3 worm cellular contexts compared by ENCODE assay signal in genomic region chrV:20555120-20555519, ce11.
TF ChIP-seq lines count a peak whose summit lies in the region.

Y38H6C.21 (minus strand) TSS chrV:20555267.

TF ChIP-seq in whole organism, L1 larva, 84 proteins besides CTCF, POLR2A, EP300 and RAD21:
- no peak for TF ChIP-seq ceh-8 (GFP tag; optimal IDR thresholded peaks at IDR 0.05; lab: Kevin White, UChicago)
- TF ChIP-seq dsc-1 (tag; optimal IDR thresholded peaks at IDR 0.05; lab: Kevin White, UChicago) = peak; percentile 88
- TF ChIP-seq lsy-2 (tag; optimal IDR thresholded peaks at IDR 0.05; lab: Kevin White, UChicago) = no peak
- TF ChIP-seq efl-3 (GFP tag; optimal IDR thresholded peaks at IDR 0.05; lab: Kevin White, UChicago) = no peak
- no peak for TF ChIP-seq pqm-1 (tag; optimal IDR thresholded peaks at IDR 0.05; lab: Kevin White, UChicago)
- no peak for TF ChIP-seq egl-13 (tag; optimal IDR thresholded peaks at IDR 0.05; lab: Kevin White, UChicago)
- no peak for TF ChIP-seq zip-4 (GFP tag; optimal IDR thresholded peaks at IDR 0.05; lab: Kevin White, UChicago)
- no peak for TF ChIP-seq dpl-1 (GFP tag; optimal IDR thresholded peaks at IDR 0.05; lab: Kevin White, UChicago)
- TF ChIP-seq nhr-76 (tag; optimal IDR thresholded peaks at IDR 0.05; lab: Kevin White, UChicago) = no peak
- no peak for TF ChIP-seq F16B12.6 (tag; optimal IDR thresholded peaks at IDR 0.05; lab: Kevin White, UChicago)
- TF ChIP-seq fos-1 (tag; optimal IDR thresholded peaks at IDR 0.05; lab: Kevin White, UChicago) = no peak
- no peak for TF ChIP-seq lin-39 (tag; optimal IDR thresholded peaks at IDR 0.05; lab: Kevin White, UChicago)
- no peak for TF ChIP-seq nhr-19 (GFP tag; conservative IDR thresholded peaks at IDR 0.05; lab: Robert Waterston, UW)
- no peak for TF ChIP-seq ztf-4 (tag; optimal IDR thresholded peaks at IDR 0.05; lab: Kevin White, UChicago)
- TF ChIP-seq nhr-237 (tag; optimal IDR thresholded peaks at IDR 0.05; lab: Kevin White, UChicago) = no peak
- TF ChIP-seq elt-2 (tag; optimal IDR thresholded peaks at IDR 0.05; lab: Kevin White, UChicago) = peak; percentile 8
- no peak for TF ChIP-seq lin-15B (tag; optimal IDR thresholded peaks at IDR 0.05; lab: Kevin White, UChicago)
- no peak for TF ChIP-seq unc-30 (tag; optimal IDR thresholded peaks at IDR 0.05; lab: Kevin White, UChicago)
- TF ChIP-seq sptf-1 (tag; optimal IDR thresholded peaks at IDR 0.05; lab: Kevin White, UChicago) = no peak
- no peak for TF ChIP-seq nhr-84 (tag; optimal IDR thresholded peaks at IDR 0.05; lab: Kevin White, UChicago)
- TF ChIP-seq nhr-28 (tag; optimal IDR thresholded peaks at IDR 0.05; lab: Kevin White, UChicago) = no peak
- no peak for TF ChIP-seq efl-1 (optimal IDR thresholded peaks at IDR 0.05; lab: Kevin White, UChicago)
- TF ChIP-seq efl-1 (GFP tag; optimal IDR thresholded peaks at IDR 0.05 in 1 of 2; lab: Kevin White, UChicago) = no peak
- TF ChIP-seq pag-3 (tag; optimal IDR thresholded peaks at IDR 0.05; lab: Kevin White, UChicago; ENCODE audit: borderline replicate concordance, insufficient read depth) = no peak
- no peak for TF ChIP-seq mef-2 (tag; optimal IDR thresholded peaks at IDR 0.05; lab: Kevin White, UChicago)
- no peak for TF ChIP-seq alr-1 (tag; optimal IDR thresholded peaks at IDR 0.05; lab: Kevin White, UChicago; ENCODE audit: borderline replicate concordance)
- peak; percentile 76 for TF ChIP-seq fkh-4 (tag; optimal IDR thresholded peaks at IDR 0.05; lab: Kevin White, UChicago; ENCODE audit: borderline replicate concordance)

TF ChIP-seq in whole organism, L4 larva, 104 proteins besides CTCF, POLR2A, EP300 and RAD21:
- no peak for TF ChIP-seq zip-2 (tag; optimal IDR thresholded peaks at IDR 0.05; lab: Kevin White, UChicago)
- TF ChIP-seq dmd-6 (GFP tag; IDR thresholded peaks at IDR 0.05; lab: Robert Waterston, UW) = peak; percentile 61
- TF ChIP-seq lin-13 (GFP tag; optimal IDR thresholded peaks at IDR 0.05; lab: Kevin White, UChicago) = no peak

TF ChIP-seq in whole organism, young adult, 124 proteins besides CTCF, POLR2A, EP300 and RAD21:
- TF ChIP-seq nhr-80 (tag; optimal IDR thresholded peaks at IDR 0.05; lab: Kevin White, UChicago) (peak; percentile 24), B0261.1 (tag; optimal IDR thresholded peaks at IDR 0.05; lab: Kevin White, UChicago) (no peak)
